Worm (Caenorhabditis elegans): ENCODE results near the gene srh-174.

Gene srh-174

ce11 chrV:17157154-17157553, 21.4 kb upstream of the srh-174 start, which contains the start of gene F40D4.13:
TSS of gene F40D4.13 (minus strand) at chrV:17157254.
- no peak for TF ChIP-seq sma-9 (GFP tag; optimal IDR thresholded peaks at IDR 0.05)
- no peak for TF ChIP-seq sma-9 (tag; optimal IDR thresholded peaks at IDR 0.05)
- TF ChIP-seq crh-2 (tag; optimal IDR thresholded peaks at IDR 0.05): no peak

ce11 chrV:17159430-17159924, 19.1 kb upstream of the srh-174 start, which contains the start of gene F40D4.12:
TSS of gene F40D4.12 (plus strand) at chrV:17159874.
- TF ChIP-seq elt-1 (tag; optimal IDR thresholded peaks at IDR 0.05) (no peak), skn-1 (tag; optimal IDR thresholded peaks at IDR 0.05) (no peak)

ce11 chrV:17165409-17165808, 13.1 kb upstream of the srh-174 start, which contains the start of gene srh-102:
TSS of gene srh-102 (minus strand) at chrV:17165509.
- TF ChIP-seq ztf-11 (tag; optimal IDR thresholded peaks at IDR 0.05) (no peak), nhr-25 (tag; optimal IDR thresholded peaks at IDR 0.05) (no peak), ztf-1 (GFP tag; conservative IDR thresholded peaks at IDR 0.05) (no peak), unc-55 (GFP tag; optimal IDR thresholded peaks at IDR 0.05) (no peak)

- TF ChIP-seq alr-1 (tag; optimal IDR thresholded peaks at IDR 0.05): no peak
- no peak for TF ChIP-seq elt-1 (tag; optimal IDR thresholded peaks at IDR 0.05)
- no peak for TF ChIP-seq lin-39 (tag; optimal IDR thresholded peaks at IDR 0.05)
- no peak for TF ChIP-seq nhr-23 (tag; optimal IDR thresholded peaks at IDR 0.05)
- TF ChIP-seq ztf-11 (tag; optimal IDR thresholded peaks at IDR 0.05): no peak
- no peak for TF ChIP-seq ceh-82 (tag; optimal IDR thresholded peaks at IDR 0.05)
- no peak for TF ChIP-seq unc-39 (tag; optimal IDR thresholded peaks at IDR 0.05)
- no peak for TF ChIP-seq nhr-237 (tag; optimal IDR thresholded peaks at IDR 0.05)
- no peak for TF ChIP-seq ama-1 (optimal IDR thresholded peaks at IDR 0.05)
Observed at ce11 chrV:17167457-17167856, 11.1 kb upstream of the srh-174 start, which contains the start of gene srz-66. TSS of gene srz-66 (minus strand) at chrV:17167557.

ce11 chrV:17170822-17171221, 7.7 kb upstream of the srh-174 start, which contains the start of gene srw-51:
TSS of gene srw-51 (minus strand) at chrV:17170922.
- TF ChIP-seq nhr-129 (tag; optimal IDR thresholded peaks at IDR 0.05) (no peak), F13H6.1 (tag; optimal IDR thresholded peaks at IDR 0.05) (no peak), C34F6.9 (tag; optimal IDR thresholded peaks at IDR 0.05) (no peak), lin-11 (tag; optimal IDR thresholded peaks at IDR 0.05) (no peak), nhr-12 (tag; optimal IDR thresholded peaks at IDR 0.05) (no peak), nhr-10 (tag; optimal IDR thresholded peaks at IDR 0.05) (no peak), R02D3.7 (tag; optimal IDR thresholded peaks at IDR 0.05) (no peak), mdl-1 (tag; optimal IDR thresholded peaks at IDR 0.05) (no peak), unc-39 (tag; optimal IDR thresholded peaks at IDR 0.05) (no peak), ztf-4 (tag; optimal IDR thresholded peaks at IDR 0.05) (no peak), ama-1 (optimal IDR thresholded peaks at IDR 0.05) (no peak), sma-9 (GFP tag; optimal IDR thresholded peaks at IDR 0.05) (no peak), sma-9 (tag; optimal IDR thresholded peaks at IDR 0.05) (no peak), ztf-1 (GFP tag; conservative IDR thresholded peaks at IDR 0.05) (no peak), nhr-25 (tag; optimal IDR thresholded peaks at IDR 0.05) (no peak), Y55F3AM.14 (GFP tag; optimal IDR thresholded peaks at IDR 0.05) (no peak), lsy-2 (tag; optimal IDR thresholded peaks at IDR 0.05) (no peak), nhr-237 (tag; optimal IDR thresholded peaks at IDR 0.05) (no peak), nhr-21 (tag; optimal IDR thresholded peaks at IDR 0.05) (no peak)

ce11 chrV:17171551-17171950, 7.0 kb upstream of the srh-174 start, which contains the start of gene srbc-26:
TSS of gene srbc-26 (plus strand) at chrV:17171851.
- TF ChIP-seq blmp-1 (tag; optimal IDR thresholded peaks at IDR 0.05; ENCODE audit: insufficient read depth): no peak
- TF ChIP-seq nhr-25 (tag; optimal IDR thresholded peaks at IDR 0.05): no peak
- no peak for TF ChIP-seq ceh-82 (tag; optimal IDR thresholded peaks at IDR 0.05)
- no peak for TF ChIP-seq elt-1 (tag; optimal IDR thresholded peaks at IDR 0.05)
- TF ChIP-seq lin-13 (GFP tag; optimal IDR thresholded peaks at IDR 0.05): no peak
- no peak for TF ChIP-seq C34F6.9 (tag; optimal IDR thresholded peaks at IDR 0.05)
- no peak for TF ChIP-seq ztf-1 (GFP tag; conservative IDR thresholded peaks at IDR 0.05)
- no peak for TF ChIP-seq ZK546.5 (tag; optimal IDR thresholded peaks at IDR 0.05)
- TF ChIP-seq skn-1 (tag; optimal IDR thresholded peaks at IDR 0.05): no peak
- TF ChIP-seq ztf-11 (tag; optimal IDR thresholded peaks at IDR 0.05): no peak
- TF ChIP-seq sem-4 (tag; optimal IDR thresholded peaks at IDR 0.05): no peak
- TF ChIP-seq dmd-4 (tag; optimal IDR thresholded peaks at IDR 0.05): no peak
